Fruit fly (Drosophila melanogaster) whole organism, wandering third instar larva: Measurements from ENCODE around the gene CG31221.

Experiments used
- Abd-B ChIP-seq: fragments of >200 bp; optimal IDR thresholded peaks from 2 replicates; lab custom pipeline; 2017; ENCODE audit warnings: missing biosample characterization, missing genetic modification characterization
- CG32264 ChIP-seq: fragments of 200-800 bp; sonication (Bioruptor generic); optimal IDR thresholded peaks from 2 replicates; lab custom pipeline; 2016; ENCODE audit warnings: missing biosample characterization, missing genetic modification characterization
- CG9705 ChIP-seq: fragments of 200-800 bp; sonication (Bioruptor generic); optimal IDR thresholded peaks from 2 replicates; lab custom pipeline; 2018; ENCODE audit warnings: missing biosample characterization, mild to moderate bottlenecking, missing genetic modification characterization
- Dfd ChIP-seq: fragments of >200 bp; optimal IDR thresholded peaks from 2 replicates; lab custom pipeline; 2017; ENCODE audit warnings: missing biosample characterization, missing genetic modification characterization
- Dif ChIP-seq: fragments of 200-275, 200-300 bp; sonication (Bioruptor generic); optimal IDR thresholded peaks from 2 replicates; lab custom pipeline; 2018; ENCODE audit warnings: missing biosample characterization, missing genetic modification characterization; ENCODE audit not compliant: partially characterized antibody
- GATAd ChIP-seq: sonication (Bioruptor generic); optimal IDR thresholded peaks from 2 replicates; lab custom pipeline; 2016; ENCODE audit warnings: missing biosample characterization, missing genetic modification characterization
- HLH106 ChIP-seq: fragments of 200-800 bp; optimal IDR thresholded peaks from 3 replicates; lab custom pipeline; 2019; ENCODE audit warnings: missing biosample characterization, mild to moderate bottlenecking, missing genetic modification characterization, moderate library complexity
- Hnf4 ChIP-seq: fragments of 200-800 bp; sonication (Bioruptor generic); optimal IDR thresholded peaks from 2 replicates; lab custom pipeline; 2016; ENCODE audit warnings: missing biosample characterization, mild to moderate bottlenecking, missing genetic modification characterization
- Hr78 ChIP-seq: fragments of >200 bp; optimal IDR thresholded peaks from 2 replicates; lab custom pipeline; 2017; ENCODE audit warnings: missing biosample characterization, missing genetic modification characterization
- Hr83 ChIP-seq: fragments of 200-300 bp; sonication (Bioruptor generic); optimal IDR thresholded peaks from 2 replicates; lab custom pipeline; 2016; ENCODE audit warnings: missing biosample characterization, mild to moderate bottlenecking, missing genetic modification characterization, moderate library complexity; ENCODE audit not compliant: poor library complexity, severe bottlenecking
- Jra ChIP-seq: sonication (Bioruptor generic); optimal IDR thresholded peaks from 2 replicates; lab custom pipeline; 2016; ENCODE audit warnings: missing biosample characterization, missing genetic modification characterization
- Mio ChIP-seq: sonication (Bioruptor generic); optimal IDR thresholded peaks from 2 replicates; lab custom pipeline; 2016; ENCODE audit warnings: missing biosample characterization, missing genetic modification characterization
- Myc ChIP-seq: fragments of >200 bp; optimal IDR thresholded peaks from 2 replicates; lab custom pipeline; 2017
- N ChIP-seq: fragments of >200 bp; optimal IDR thresholded peaks from 2 replicates; lab custom pipeline; 2018; ENCODE audit warnings: missing biosample characterization, missing external identifiers, missing genetic modification characterization
- OdsH ChIP-seq: fragments of 200-800 bp; sonication (Bioruptor generic); optimal IDR thresholded peaks from 2 replicates; lab custom pipeline; 2016; ENCODE audit warnings: missing biosample characterization, mild to moderate bottlenecking, missing genetic modification characterization
- Rel ChIP-seq, 2 experiments: fragments of 200-800 bp; sonication (Bioruptor generic) in 1 of 2; optimal IDR thresholded peaks; 2 replicates in 1 of 2; 3 replicates in 1 of 2; lab custom pipeline; 2016 to 2019; ENCODE audit warnings: mild to moderate bottlenecking in 2 of 2, missing biosample characterization in 2 of 2, missing genetic modification characterization in 2 of 2, moderate library complexity in 1 of 2
- Sp1 ChIP-seq: fragments of 200-800 bp; sonication (Bioruptor generic); optimal IDR thresholded peaks from 3 replicates; lab custom pipeline; 2019; ENCODE audit warnings: missing biosample characterization, mild to moderate bottlenecking, missing genetic modification characterization, moderate library complexity
- Vsx2 ChIP-seq: fragments of 200-300, 225-300 bp; sonication (Bioruptor generic); optimal IDR thresholded peaks from 2 replicates; lab custom pipeline; 2018; ENCODE audit warnings: missing biosample characterization, missing genetic modification characterization; ENCODE audit not compliant: partially characterized antibody
- br ChIP-seq: fragments of 200-800 bp; sonication (Bioruptor generic); optimal IDR thresholded peaks from 2 replicates; lab custom pipeline; 2016; ENCODE audit warnings: missing biosample characterization, missing genetic modification characterization
- brk ChIP-seq: fragments of 200-800 bp; sonication (Bioruptor generic); optimal IDR thresholded peaks from 2 replicates; lab custom pipeline; 2016; ENCODE audit warnings: missing biosample characterization, mild to moderate bottlenecking, missing genetic modification characterization
- dl ChIP-seq, 2 experiments: fragments of 175-275, 200-275 bp in 1 of 2; fragments of 200-275 bp in 1 of 2; sonication (Bioruptor generic); optimal IDR thresholded peaks; lab custom pipeline; 2018; ENCODE audit warnings: mild to moderate bottlenecking in 2 of 2, missing biosample characterization in 2 of 2, missing genetic modification characterization in 2 of 2, moderate library complexity in 2 of 2; ENCODE audit not compliant: partially characterized antibody in 2 of 2, insufficient read depth in 1 of 2
- dmrt93B ChIP-seq: fragments of 200-800 bp; sonication (Bioruptor generic); optimal IDR thresholded peaks from 2 replicates; lab custom pipeline; 2018; ENCODE audit warnings: missing biosample characterization, mild to moderate bottlenecking, missing genetic modification characterization
- dsf ChIP-seq: sonication (Bioruptor generic); optimal IDR thresholded peaks from 2 replicates; lab custom pipeline; 2016; ENCODE audit warnings: missing biosample characterization, missing genetic modification characterization, borderline replicate concordance
- ey ChIP-seq: fragments of 200-800 bp; sonication (Bioruptor generic); optimal IDR thresholded peaks from 2 replicates; lab custom pipeline; 2016; ENCODE audit warnings: missing biosample characterization, missing genetic modification characterization
- foxo ChIP-seq, 2 experiments: fragments of 200-800 bp; sonication (Bioruptor generic); optimal IDR thresholded peaks; 2 replicates in 1 of 2; 3 replicates in 1 of 2; lab custom pipeline; 2016 to 2017; ENCODE audit warnings: missing biosample characterization in 2 of 2, missing genetic modification characterization in 2 of 2
- fru ChIP-seq: fragments of 200-800 bp; sonication (Bioruptor generic); optimal IDR thresholded peaks from 3 replicates; lab custom pipeline; 2016; ENCODE audit warnings: missing biosample characterization, mild to moderate bottlenecking, missing genetic modification characterization
- jim ChIP-seq: fragments of 175-275, 200-325 bp; sonication (Bioruptor generic); optimal IDR thresholded peaks from 2 replicates; lab custom pipeline; 2016; ENCODE audit warnings: missing biosample characterization, mild to moderate bottlenecking, missing genetic modification characterization
- pan ChIP-seq: fragments of >200 bp; optimal IDR thresholded peaks from 2 replicates; lab custom pipeline; 2017
- psq ChIP-seq: fragments of 200-800 bp; sonication (Bioruptor generic); optimal IDR thresholded peaks from 3 replicates; lab custom pipeline; 2017; ENCODE audit warnings: missing biosample characterization, mild to moderate bottlenecking, missing genetic modification characterization, moderate library complexity
- rgr ChIP-seq: fragments of 200-800 bp; sonication (Bioruptor generic); optimal IDR thresholded peaks from 3 replicates; lab custom pipeline; 2016; ENCODE audit warnings: missing biosample characterization, mild to moderate bottlenecking, missing genetic modification characterization
- sage ChIP-seq: fragments of 200-800 bp; sonication (Bioruptor generic); optimal IDR thresholded peaks from 2 replicates; lab custom pipeline; 2016; ENCODE audit warnings: missing biosample characterization, mild to moderate bottlenecking, missing genetic modification characterization
- sv ChIP-seq: fragments of 200-800 bp; sonication (Bioruptor generic); optimal IDR thresholded peaks from 3 replicates; lab custom pipeline; 2016; ENCODE audit warnings: missing biosample characterization, missing genetic modification characterization
- tai ChIP-seq: sonication (Bioruptor generic); optimal IDR thresholded peaks from 2 replicates; lab custom pipeline; 2016; ENCODE audit warnings: missing biosample characterization, missing genetic modification characterization
- usp ChIP-seq: fragments of >200 bp; optimal IDR thresholded peaks from 2 replicates; lab custom pipeline; 2017; ENCODE audit warnings: missing biosample characterization, missing genetic modification characterization
- woc ChIP-seq: sonication (Bioruptor generic); optimal IDR thresholded peaks from 2 replicates; lab custom pipeline; 2016; ENCODE audit warnings: missing biosample characterization, mild to moderate bottlenecking, missing genetic modification characterization

CG31221 gene

dm6 chr3R:19408573-19408972 lies 3.9 kb upstream of the CG31221 start, which contains the start of gene CG11626:
TSS of gene CG11626 (plus strand) at chr3R:19408873.
- TF ChIP-seq rgr: no peak
- no peak for TF ChIP-seq Vsx2
- TF ChIP-seq foxo (GFP tag; optimal IDR thresholded peaks at IDR 0.05; lab: Kevin White, UChicago): no peak
- TF ChIP-seq Hr78 (GFP tag; lab: Kevin White, UChicago): no peak
- TF ChIP-seq fru (GFP tag; lab: Kevin White, UChicago): no peak
- TF ChIP-seq ey: no peak
- TF ChIP-seq Abd-B: no peak
- no peak for TF ChIP-seq OdsH (GFP tag; lab: Kevin White, UChicago)
- no peak for TF ChIP-seq sage (GFP tag; lab: Kevin White, UChicago)
- TF ChIP-seq brk: no peak
- TF ChIP-seq pan: no peak
- no peak for TF ChIP-seq tai (GFP tag; lab: Kevin White, UChicago)

dm6 chr3R:19411371-19411770 lies 1.1 kb upstream of the CG31221 start:
- TF ChIP-seq psq (GFP tag; lab: Kevin White, UChicago) (no peak), tai (GFP tag; lab: Kevin White, UChicago) (no peak), jim (GFP tag; lab: Kevin White, UChicago) (no peak), HLH106 (no peak), Dif (no peak), Hr78 (GFP tag; lab: Kevin White, UChicago) (no peak), dl (GFP tag; optimal IDR thresholded peaks at IDR 0.05; lab: Kevin White, UChicago; ENCODE audit: insufficient read depth in 1 of 2, partially characterized antibody in 2 of 2) (no peak), Myc (no peak)

dm6 chr3R:19425099-19425498 lies 12.6 kb downstream of the CG31221 start, which contains the start of gene CG3517:
TSS of gene CG3517 (minus strand) at chr3R:19425199.
- TF ChIP-seq tai (GFP tag; lab: Kevin White, UChicago) (no peak), HLH106 (no peak), woc (GFP tag; lab: Kevin White, UChicago) (no peak), jim (GFP tag; lab: Kevin White, UChicago) (no peak), psq (GFP tag; lab: Kevin White, UChicago) (no peak), Vsx2 (no peak), Rel (GFP tag; optimal IDR thresholded peaks at IDR 0.05; lab: Kevin White, UChicago) (no peak), Rel (tag; optimal IDR thresholded peaks at IDR 0.05; lab: Kevin White, UChicago) (no peak), N (GFP tag; lab: Kevin White, UChicago) (no peak), Myc (no peak), sage (GFP tag; lab: Kevin White, UChicago) (no peak), CG32264 (GFP tag; lab: Kevin White, UChicago) (no peak), Hnf4 (GFP tag; lab: Kevin White, UChicago) (no peak), Abd-B (no peak), dmrt93B (GFP tag; lab: Kevin White, UChicago) (no peak), usp (GFP tag; lab: Kevin White, UChicago) (no peak), Hr83 (GFP tag; lab: Kevin White, UChicago) (no peak), dl (GFP tag; optimal IDR thresholded peaks at IDR 0.05; lab: Kevin White, UChicago; ENCODE audit: insufficient read depth in 1 of 2, partially characterized antibody in 2 of 2) (no peak), brk (no peak), OdsH (GFP tag; lab: Kevin White, UChicago) (no peak)

- peak; percentile 32 for TF ChIP-seq Dfd (GFP tag; lab: Kevin White, UChicago)
- TF ChIP-seq Hnf4 (GFP tag; lab: Kevin White, UChicago): peak; percentile 86
- peak; percentile 81 for TF ChIP-seq Jra (GFP tag; lab: Kevin White, UChicago)
- peak; percentile 46 for TF ChIP-seq sage (GFP tag; lab: Kevin White, UChicago)
- peak in 1 of 2 experiments; percentile 12 for TF ChIP-seq dl (GFP tag; optimal IDR thresholded peaks at IDR 0.05; lab: Kevin White, UChicago; ENCODE audit: insufficient read depth in 1 of 2, partially characterized antibody in 2 of 2)
- peak; percentile 57 for TF ChIP-seq CG32264 (GFP tag; lab: Kevin White, UChicago)
- peak; percentile 62 for TF ChIP-seq woc (GFP tag; lab: Kevin White, UChicago)
- peak; percentile 93 for TF ChIP-seq rgr
- peak; percentile 63 for TF ChIP-seq tai (GFP tag; lab: Kevin White, UChicago)
- peak; percentile 84 for TF ChIP-seq HLH106
- peak; percentile 16 for TF ChIP-seq GATAd (GFP tag; lab: Kevin White, UChicago)
- TF ChIP-seq dsf (GFP tag; lab: Kevin White, UChicago): peak; percentile 23
- TF ChIP-seq foxo (GFP tag; optimal IDR thresholded peaks at IDR 0.05; lab: Kevin White, UChicago): peak in 1 of 2 experiments; percentile 93
- TF ChIP-seq Dif: no peak
- TF ChIP-seq pan: peak; percentile 72
- no peak for TF ChIP-seq CG9705
- peak; percentile 85 for TF ChIP-seq brk
- TF ChIP-seq Mio (GFP tag; lab: Kevin White, UChicago): peak; percentile 36
- no peak for TF ChIP-seq Hr78 (GFP tag; lab: Kevin White, UChicago)
- peak; percentile 94 for TF ChIP-seq fru (GFP tag; lab: Kevin White, UChicago)
- TF ChIP-seq psq (GFP tag; lab: Kevin White, UChicago): peak; percentile 85
- TF ChIP-seq jim (GFP tag; lab: Kevin White, UChicago): no peak
- peak; percentile 70 for TF ChIP-seq dmrt93B (GFP tag; lab: Kevin White, UChicago)
- peak; percentile 86 for TF ChIP-seq br (GFP tag; lab: Kevin White, UChicago)
- TF ChIP-seq OdsH (GFP tag; lab: Kevin White, UChicago): peak; percentile 93
- TF ChIP-seq N (GFP tag; lab: Kevin White, UChicago): no peak
- TF ChIP-seq Rel (GFP tag; optimal IDR thresholded peaks at IDR 0.05; lab: Kevin White, UChicago): no peak
- TF ChIP-seq Rel (tag; optimal IDR thresholded peaks at IDR 0.05; lab: Kevin White, UChicago): peak; percentile 23
- TF ChIP-seq sv (GFP tag; lab: Kevin White, UChicago): peak; percentile 84
- no peak for TF ChIP-seq usp (GFP tag; lab: Kevin White, UChicago)
- peak; percentile 79 for TF ChIP-seq Sp1 (GFP tag; lab: Kevin White, UChicago)
- TF ChIP-seq Vsx2: peak; percentile 40
- TF ChIP-seq Myc: no peak
- TF ChIP-seq Hr83 (GFP tag; lab: Kevin White, UChicago): no peak
Observed at dm6 chr3R:19460409-19461217, 48.1 kb downstream of the CG31221 start, which contains the start of gene Dys. TSS of gene Dys (plus strand) at chr3R:19461085.
